Fruit fly (Drosophila melanogaster): Measurements from ENCODE around the gene PolA2.

The PolA2 gene

dm6 chr3R:27263434-27264215 is 24.7 kb downstream of the PolA2 start, which contains the start of gene woc (continued):
- TF ChIP-seq ftz-f1 (GFP tag; optimal IDR thresholded peaks at IDR 0.05) (no peak), CG2120 (GFP tag; optimal IDR thresholded peaks at IDR 0.05) (peak; percentile 78), CG3838 (GFP tag; optimal IDR thresholded peaks at IDR 0.05) (no peak), hbn (GFP tag; IDR thresholded peaks at IDR 0.05; ENCODE audit: partially characterized antibody) (peak; percentile 71), CG14860 (GFP tag; IDR thresholded peaks at IDR 0.05; ENCODE audit: partially characterized antibody) (peak; percentile 74), CG9817 (tag; optimal IDR thresholded peaks at IDR 0.05) (no peak), CG8924 (tag; optimal IDR thresholded peaks at IDR 0.05) (peak; percentile 51), CG10431 (GFP tag; optimal IDR thresholded peaks at IDR 0.05) (no peak), Sin3A (optimal IDR thresholded peaks at IDR 0.05) (peak; percentile 86), Asciz (GFP tag; optimal IDR thresholded peaks at IDR 0.05) (no peak), tna (GFP tag; IDR thresholded peaks at IDR 0.05; ENCODE audit: partially characterized antibody) (peak; percentile 88), pum (GFP tag; optimal IDR thresholded peaks at IDR 0.05) (peak; percentile 39), H15 (GFP tag; IDR thresholded peaks at IDR 0.05) (no peak), CG5245 (GFP tag; optimal IDR thresholded peaks at IDR 0.05) (no peak), ttk (GFP tag; IDR thresholded peaks at IDR 0.05) (peak; percentile 13), ind (GFP tag; optimal IDR thresholded peaks at IDR 0.05) (peak; percentile 60), Dbx (GFP tag; IDR thresholded peaks at IDR 0.05) (peak; percentile 68), Atf6 (GFP tag; IDR thresholded peaks at IDR 0.05) (peak; percentile 60; the same call in 1 of the 2 replicates), Med (GFP tag) (peak; percentile 93), CG14710 (tag; optimal IDR thresholded peaks at IDR 0.05) (peak; percentile 75), CG32532 (GFP tag; IDR thresholded peaks at IDR 0.05) (peak; percentile 68; the same call in 1 of the 2 replicates), CG2889 (GFP tag; IDR thresholded peaks at IDR 0.05) (0 out of 3 replicates have a peak, but pooled peaks have one; percentile 40), CG33213 (GFP tag; optimal IDR thresholded peaks at IDR 0.05) (peak; percentile 10), CG9215 (GFP tag; IDR thresholded peaks at IDR 0.05) (peak; percentile 43), chm (GFP tag; IDR thresholded peaks at IDR 0.05) (peak; percentile 63; the same call in 1 of the 2 replicates), CG3281 (GFP tag; optimal IDR thresholded peaks at IDR 0.05) (peak; percentile 46), CG6683 (GFP tag; optimal IDR thresholded peaks at IDR 0.05) (no peak), CG9609 (GFP tag; optimal IDR thresholded peaks at IDR 0.05) (peak; percentile 43), tio (GFP tag; optimal IDR thresholded peaks at IDR 0.05) (no peak), Dp (GFP tag; optimal IDR thresholded peaks at IDR 0.05) (peak; percentile 76), vnd (GFP tag; IDR thresholded peaks at IDR 0.05; ENCODE audit: partially characterized antibody) (peak; percentile 80), Opbp (GFP tag; IDR thresholded peaks at IDR 0.05; ENCODE audit: partially characterized antibody) (peak; percentile 83), gfzf (GFP tag; optimal IDR thresholded peaks at IDR 0.05) (peak; percentile 96), dpn (GFP tag; optimal IDR thresholded peaks at IDR 0.05) (peak; percentile 41 to 54), CG14667 (GFP tag; IDR thresholded peaks at IDR 0.05) (no peak), CG32767 (GFP tag; IDR thresholded peaks at IDR 0.05) (peak; percentile 78), CG2129 (GFP tag; IDR thresholded peaks at IDR 0.05; ENCODE audit: partially characterized antibody) (peak; percentile 37; the same call in 1 of the 2 replicates), sna (GFP tag; IDR thresholded peaks at IDR 0.05; ENCODE audit: partially characterized antibody) (peak; percentile 75), chif (GFP tag; optimal IDR thresholded peaks at IDR 0.05) (peak in 1 of 2 experiments; percentile 45), fu2 (GFP tag; optimal IDR thresholded peaks at IDR 0.05) (peak; percentile 81), bcd (GFP tag; optimal IDR thresholded peaks at IDR 0.05) (peak; percentile 54), cas (GFP tag; IDR thresholded peaks at IDR 0.05) (0 out of 2 replicates have a peak, but pooled peaks have one; percentile 14), onecut (GFP tag; IDR thresholded peaks at IDR 0.05) (no peak), ato (GFP tag; IDR thresholded peaks at IDR 0.05; ENCODE audit: partially characterized antibody) (peak; percentile 90), nerfin-2 (GFP tag; IDR thresholded peaks at IDR 0.05; ENCODE audit: partially characterized antibody) (peak; percentile 83), Nf-YB (GFP tag; optimal IDR thresholded peaks at IDR 0.05) (no peak), nmo (GFP tag; optimal IDR thresholded peaks at IDR 0.05) (peak; percentile 48), trem (tag; optimal IDR thresholded peaks at IDR 0.05) (peak; percentile 99)

All from whole organism, embryonic.